Worm (Caenorhabditis elegans): ENCODE data around the gene sad-1.
"Not testable (repeated sequence)": the region's sequence is repeated elsewhere in the genome, so short reads cannot be mapped to it uniquely, and the experiment has no call there.

ce11 chrX:13448665-13449099 lies 51.8 kb downstream of the sad-1 start:
- 0 out of 2 replicates have a peak, but pooled peaks have one; percentile 61 for TF ChIP-seq tbx-11 (GFP tag; IDR thresholded peaks at IDR 0.05)
- TF ChIP-seq ama-1 (optimal IDR thresholded peaks at IDR 0.05): not testable (repeated sequence)
- peak; percentile 76 for TF ChIP-seq ceh-36 (tag; optimal IDR thresholded peaks at IDR 0.05)
- peak; percentile 79 for TF ChIP-seq aly-1 (tag; optimal IDR thresholded peaks at IDR 0.05)
